Worm (Caenorhabditis elegans) whole organism, midembryonic: ENCODE results near the gene nhr-248.

Source experiments
- T22C8.4 ChIP-seq: fragments of 200-800 bp; sonication (Bioruptor generic); IDR thresholded peaks from 2 replicates; pipeline ENCODE4 v1.3.6; 2022; ENCODE audit warnings: missing genetic modification characterization, missing compliant biosample characterization
- cog-1 ChIP-seq: sonication (generic microtip); optimal IDR thresholded peaks from 2 replicates; lab custom pipeline; 2016; ENCODE audit warnings: missing genetic modification characterization, missing compliant biosample characterization
- flt-1 ChIP-seq: fragments of 200-800 bp; sonication (Bioruptor generic); IDR thresholded peaks from 2 replicates; pipeline ENCODE4 v1.3.6; 2022; ENCODE audit warnings: missing genetic modification characterization, missing compliant biosample characterization
- klf-2 ChIP-seq: fragments of 200-800 bp; sonication (Bioruptor generic); conservative IDR thresholded peaks from 2 replicates; pipeline ENCODE4 v1.3.6; 2022; ENCODE audit warnings: missing genetic modification reagents, missing genetic modification characterization, missing compliant biosample characterization
- med-1 ChIP-seq: sonication (generic microtip); optimal IDR thresholded peaks from 2 replicates; lab custom pipeline; 2017; ENCODE audit warnings: missing genetic modification characterization, mild to moderate bottlenecking, missing compliant biosample characterization, antibody characterized with exemption, missing genetic modification reagents; ENCODE audit not compliant: insufficient read depth
- ref-1 ChIP-seq: fragments of 200-800 bp; sonication (Bioruptor generic); conservative IDR thresholded peaks from 2 replicates; pipeline ENCODE4 v1.3.6; 2022; ENCODE audit warnings: missing genetic modification reagents, missing genetic modification characterization, missing compliant biosample characterization
- tab-1 ChIP-seq: fragments of 200-800 bp; sonication (Bioruptor generic); IDR thresholded peaks from 2 replicates; pipeline ENCODE4 v1.3.6; 2022; ENCODE audit warnings: missing genetic modification characterization, missing compliant biosample characterization
- ztf-23 ChIP-seq: fragments of 200-800 bp; sonication (Bioruptor generic); IDR thresholded peaks from 2 replicates; pipeline ENCODE4 v1.3.6; 2022; ENCODE audit warnings: missing genetic modification reagents, missing genetic modification characterization, missing compliant biosample characterization
- ztf-29 ChIP-seq: fragments of 200-800 bp; sonication (Bioruptor generic); IDR thresholded peaks from 2 replicates; pipeline ENCODE4 v1.3.6; 2022; ENCODE audit warnings: missing genetic modification reagents, missing genetic modification characterization, missing compliant biosample characterization

The nhr-248 gene

ce11 chrV:17089342-17089741 is 15.1 kb downstream of the nhr-248 start, which contains the start of gene T05E12.6:
Gene T05E12.6 (minus strand): TSS chrV:17089442.
- TF ChIP-seq cog-1 (tag; lab: Kevin White, UChicago) (no peak), T22C8.4 (GFP tag; lab: Robert Waterston, UW) (no peak), ztf-29 (no peak), med-1 (GFP tag; lab: Kevin White, UChicago) (no peak), klf-2 (no peak), tab-1 (GFP tag; lab: Robert Waterston, UW) (no peak), ztf-23 (GFP tag; lab: Robert Waterston, UW) (no peak), ref-1 (GFP tag; lab: Robert Waterston, UW) (no peak), flt-1 (GFP tag; lab: Robert Waterston, UW) (no peak)

DNA sequence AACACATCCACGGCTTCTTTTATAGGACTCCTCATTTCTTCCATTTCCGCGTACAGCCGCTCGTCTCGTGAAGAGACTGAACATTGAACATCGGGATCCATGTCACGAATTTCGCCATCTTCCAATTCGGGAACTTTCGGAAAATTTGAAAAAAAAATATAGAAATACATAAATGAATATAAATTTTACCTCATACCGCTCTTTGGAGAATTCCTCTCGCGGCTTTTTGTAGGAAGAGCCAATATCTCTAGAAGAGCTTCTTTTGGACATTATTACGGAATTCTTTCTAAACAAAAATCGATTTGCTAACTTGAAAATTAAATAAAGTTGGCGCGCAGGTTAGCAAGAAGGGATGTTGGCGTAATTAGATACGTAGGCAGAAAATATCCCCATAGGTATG is 21.7 kb downstream of the nhr-248 start, which contains the start of gene T05E12.9:
TSS of gene T05E12.9 (minus strand) at position 101 of the 400 bp plus-strand sequence.
- no peak for TF ChIP-seq T22C8.4 (GFP tag; lab: Robert Waterston, UW)
- TF ChIP-seq flt-1 (GFP tag; lab: Robert Waterston, UW): no peak
- no peak for TF ChIP-seq tab-1 (GFP tag; lab: Robert Waterston, UW)
- TF ChIP-seq klf-2: no peak
- no peak for TF ChIP-seq ztf-23 (GFP tag; lab: Robert Waterston, UW)
- no peak for TF ChIP-seq ztf-29
- TF ChIP-seq ref-1 (GFP tag; lab: Robert Waterston, UW): no peak
- no peak for TF ChIP-seq cog-1 (tag; lab: Kevin White, UChicago)
- no peak for TF ChIP-seq med-1 (GFP tag; lab: Kevin White, UChicago)

ce11 chrV:17079795-17080194 is 24.6 kb downstream of the nhr-248 start, which contains the start of gene srw-20:
Gene srw-20 (minus strand): TSS chrV:17079895.
- TF ChIP-seq tab-1 (GFP tag; lab: Robert Waterston, UW) (no peak), ztf-23 (GFP tag; lab: Robert Waterston, UW) (no peak), T22C8.4 (GFP tag; lab: Robert Waterston, UW) (no peak), ref-1 (GFP tag; lab: Robert Waterston, UW) (no peak), klf-2 (no peak), cog-1 (tag; lab: Kevin White, UChicago) (no peak), ztf-29 (no peak), flt-1 (GFP tag; lab: Robert Waterston, UW) (no peak), med-1 (GFP tag; lab: Kevin White, UChicago) (no peak)

- TF ChIP-seq T22C8.4 (GFP tag; lab: Robert Waterston, UW): no peak
Observed at ce11 chrV:17077889-17078288, 26.5 kb downstream of the nhr-248 start, which contains the start of gene T05E12.3. Gene T05E12.3 (minus strand): TSS chrV:17077989.

- TF ChIP-seq ztf-23 (GFP tag; lab: Robert Waterston, UW) (no peak), cog-1 (tag; lab: Kevin White, UChicago) (no peak), klf-2 (no peak), med-1 (GFP tag; lab: Kevin White, UChicago) (no peak), ztf-29 (no peak), ref-1 (GFP tag; lab: Robert Waterston, UW) (no peak), tab-1 (GFP tag; lab: Robert Waterston, UW) (no peak), T22C8.4 (GFP tag; lab: Robert Waterston, UW) (no peak), flt-1 (GFP tag; lab: Robert Waterston, UW) (no peak)
Observed at ce11 chrV:17075900-17076299, 28.5 kb downstream of the nhr-248 start, which contains the start of gene str-125. Gene str-125 (minus strand): TSS chrV:17076000.

DNA sequence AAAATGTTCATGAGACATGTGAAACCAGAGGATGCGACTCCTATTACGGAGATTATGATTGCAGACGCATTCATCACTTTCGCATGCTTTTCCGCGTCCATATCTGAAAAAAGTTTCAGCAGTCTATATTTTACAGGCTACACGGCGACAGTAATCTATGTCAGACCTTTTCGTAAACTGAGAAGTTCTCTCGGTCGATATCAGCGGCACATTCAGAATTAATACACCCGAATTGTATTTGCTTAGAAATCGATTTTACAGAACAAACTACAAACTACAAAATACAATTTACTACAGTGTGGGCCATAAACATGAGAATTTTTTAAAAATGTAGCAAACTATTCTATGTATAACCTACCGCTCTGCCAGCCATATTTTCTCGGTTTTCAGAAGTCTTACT is 32.8 kb downstream of the nhr-248 start, which contains the start of gene srbc-14:
TSS of gene srbc-14 (minus strand) at position 101 of the 400 bp plus-strand sequence.
- no peak for TF ChIP-seq ref-1 (GFP tag; lab: Robert Waterston, UW)
- no peak for TF ChIP-seq T22C8.4 (GFP tag; lab: Robert Waterston, UW)
- TF ChIP-seq flt-1 (GFP tag; lab: Robert Waterston, UW): no peak
- TF ChIP-seq tab-1 (GFP tag; lab: Robert Waterston, UW): no peak
- TF ChIP-seq ztf-23 (GFP tag; lab: Robert Waterston, UW): no peak
- TF ChIP-seq med-1 (GFP tag; lab: Kevin White, UChicago): no peak
- no peak for TF ChIP-seq cog-1 (tag; lab: Kevin White, UChicago)

DNA sequence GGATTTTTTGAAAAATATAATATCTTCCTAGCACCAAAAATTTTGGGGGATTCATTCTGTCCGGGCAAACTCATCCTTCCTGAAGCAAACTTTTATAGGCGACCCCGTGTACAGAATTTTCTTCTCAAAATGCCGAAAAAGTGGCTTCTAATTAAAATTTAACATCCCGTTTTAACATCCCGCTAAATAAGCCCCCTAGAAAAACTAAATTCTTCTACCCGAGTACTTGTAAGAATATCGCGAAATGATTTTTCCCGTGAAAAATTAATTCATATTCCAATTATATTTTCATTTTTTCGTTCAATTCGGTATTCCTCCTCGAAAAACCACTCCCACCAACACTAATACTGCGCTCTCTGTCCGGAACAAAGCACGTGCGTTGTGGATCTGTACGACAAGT is 35.6 kb downstream of the nhr-248 start, which contains the start of gene T05E12.8:
TSS of gene T05E12.8 (plus strand) at position 301 of the 400 bp plus-strand sequence.
- TF ChIP-seq ztf-29 (no peak), med-1 (GFP tag; lab: Kevin White, UChicago) (no peak), ref-1 (GFP tag; lab: Robert Waterston, UW) (no peak), flt-1 (GFP tag; lab: Robert Waterston, UW) (no peak), cog-1 (tag; lab: Kevin White, UChicago) (no peak), ztf-23 (GFP tag; lab: Robert Waterston, UW) (no peak), tab-1 (GFP tag; lab: Robert Waterston, UW) (no peak)

- TF ChIP-seq T22C8.4 (GFP tag; lab: Robert Waterston, UW): no peak
- TF ChIP-seq cog-1 (tag; lab: Kevin White, UChicago): no peak
Observed at ce11 chrV:17066634-17067033, 37.8 kb downstream of the nhr-248 start.

DNA sequence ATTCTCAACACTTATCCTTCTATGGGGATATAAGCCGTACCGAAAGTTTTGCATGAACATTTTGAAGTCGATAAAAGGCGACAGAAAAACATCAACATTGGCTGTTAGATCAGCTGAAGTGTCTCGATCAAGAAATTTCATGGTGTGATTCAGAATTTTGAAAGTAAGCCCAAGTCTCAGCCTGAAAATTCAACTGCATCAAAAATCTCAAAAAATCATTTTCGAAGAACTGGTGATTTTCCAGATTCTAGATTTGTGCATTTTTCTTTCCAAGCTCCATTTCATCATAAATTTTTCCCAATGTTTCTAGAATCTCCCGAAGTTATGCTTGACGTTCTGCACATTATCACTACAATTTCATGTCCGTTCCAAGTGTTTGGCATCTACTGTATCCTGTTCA is 39.8 kb downstream of the nhr-248 start, which contains the start of gene srh-255:
TSS of gene srh-255 (plus strand) at position 301 of the 400 bp plus-strand sequence.
- TF ChIP-seq ztf-29 (no peak), T22C8.4 (GFP tag; lab: Robert Waterston, UW) (no peak), cog-1 (tag; lab: Kevin White, UChicago) (no peak)

DNA sequence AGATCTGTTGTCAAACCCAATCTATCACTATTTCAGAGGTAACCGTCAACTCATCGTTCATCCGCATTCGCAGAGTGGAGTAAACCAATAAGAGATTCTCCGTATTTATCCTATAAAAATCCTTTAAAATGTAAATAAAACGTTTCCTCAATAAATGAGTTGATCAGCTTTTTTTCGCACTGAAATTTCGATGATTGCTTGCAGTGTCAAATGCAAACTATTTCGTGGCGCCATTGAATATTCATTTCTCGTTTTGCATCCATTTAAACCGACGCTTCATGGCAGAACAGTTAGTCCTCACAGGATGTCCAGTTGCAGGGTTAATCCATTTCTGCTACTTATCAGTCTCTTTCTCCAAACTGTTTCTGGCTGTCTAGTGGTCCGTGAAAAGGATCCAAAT is 42.8 kb downstream of the nhr-248 start, which contains the start of gene F28B1.9:
TSS of gene F28B1.9 (plus strand) at position 301 of the 400 bp plus-strand sequence.
- TF ChIP-seq ztf-23 (GFP tag; lab: Robert Waterston, UW) (no peak), klf-2 (no peak), ref-1 (GFP tag; lab: Robert Waterston, UW) (no peak), med-1 (GFP tag; lab: Kevin White, UChicago) (no peak), cog-1 (tag; lab: Kevin White, UChicago) (no peak), ztf-29 (no peak), tab-1 (GFP tag; lab: Robert Waterston, UW) (no peak), flt-1 (GFP tag; lab: Robert Waterston, UW) (no peak), T22C8.4 (GFP tag; lab: Robert Waterston, UW) (no peak)
